Worm (Caenorhabditis elegans): Measurements from ENCODE around the gene C42D4.3.

The C42D4.3 gene

ce11 chrIV:7188528-7189422 lies 9.7 kb downstream of the C42D4.3 start, which contains the start of gene srlf-7:
TSS of gene srlf-7 (plus strand) at chrIV:7189287.
- TF ChIP-seq lin-39 (tag; optimal IDR thresholded peaks at IDR 0.05): no peak
- TF ChIP-seq fkh-10 (GFP tag; optimal IDR thresholded peaks at IDR 0.05): peak; percentile 54
- TF ChIP-seq elt-3 (tag; optimal IDR thresholded peaks at IDR 0.05): peak in 5 of 6 experiments; percentile 55 to 98 (median 90)
- no peak for TF ChIP-seq aly-2 (tag; optimal IDR thresholded peaks at IDR 0.05)
- no peak for TF ChIP-seq rnt-1 (tag; optimal IDR thresholded peaks at IDR 0.05)
- no peak for TF ChIP-seq nhr-11 (tag; optimal IDR thresholded peaks at IDR 0.05)
- no peak for TF ChIP-seq mep-1 (tag; optimal IDR thresholded peaks at IDR 0.05)
- TF ChIP-seq dpl-1 (GFP tag; optimal IDR thresholded peaks at IDR 0.05): peak in 1 of 3 experiments; percentile 36
- TF ChIP-seq pag-3 (tag; optimal IDR thresholded peaks at IDR 0.05; ENCODE audit: borderline replicate concordance, insufficient read depth): no peak
- peak; percentile 78 for TF ChIP-seq nhr-71 (tag; optimal IDR thresholded peaks at IDR 0.05)
- no peak for TF ChIP-seq hlh-4 (tag; optimal IDR thresholded peaks at IDR 0.05)
- TF ChIP-seq pqm-1 (tag; optimal IDR thresholded peaks at IDR 0.05): no peak
- no peak for TF ChIP-seq nhr-76 (tag; optimal IDR thresholded peaks at IDR 0.05)
- TF ChIP-seq snpc-4 (tag; optimal IDR thresholded peaks at IDR 0.05): no peak
- no peak for TF ChIP-seq Y116A8C.19 (tag; optimal IDR thresholded peaks at IDR 0.05; ENCODE audit: borderline replicate concordance)
- no peak for TF ChIP-seq alr-1 (tag; optimal IDR thresholded peaks at IDR 0.05; ENCODE audit: borderline replicate concordance)
- peak; percentile 52 for TF ChIP-seq snu-23 (GFP tag; optimal IDR thresholded peaks at IDR 0.05)
- TF ChIP-seq nhr-20 (tag; optimal IDR thresholded peaks at IDR 0.05): peak; percentile 84
- TF ChIP-seq nhr-77 (tag; optimal IDR thresholded peaks at IDR 0.05): peak; percentile 58
- no peak for TF ChIP-seq fkh-8 (tag; optimal IDR thresholded peaks at IDR 0.05)
- TF ChIP-seq ceh-90 (tag; optimal IDR thresholded peaks at IDR 0.05): no peak
- no peak for TF ChIP-seq lin-15B (tag; optimal IDR thresholded peaks at IDR 0.05)
- TF ChIP-seq skn-1 (tag; optimal IDR thresholded peaks at IDR 0.05): no peak
- peak; percentile 9 for TF ChIP-seq lin-13 (GFP tag; optimal IDR thresholded peaks at IDR 0.05)
- TF ChIP-seq lin-35 (GFP tag; optimal IDR thresholded peaks at IDR 0.05): peak in 1 of 2 experiments; percentile 80
- TF ChIP-seq vab-15 (tag; optimal IDR thresholded peaks at IDR 0.05): no peak
- TF ChIP-seq nhr-90 (tag; optimal IDR thresholded peaks at IDR 0.05; ENCODE audit: poor library complexity): peak; percentile 77
- peak; percentile 58 for TF ChIP-seq tbx-2 (tag; optimal IDR thresholded peaks at IDR 0.05)
- peak in 1 of 2 experiments; percentile 31 for TF ChIP-seq lsy-2 (tag; optimal IDR thresholded peaks at IDR 0.05)
- peak; percentile 86 for TF ChIP-seq nhr-85 (tag)
- no peak for TF ChIP-seq hpl-2 (GFP tag; optimal IDR thresholded peaks at IDR 0.05)
- peak; percentile 99 for TF ChIP-seq elt-2 (tag; optimal IDR thresholded peaks at IDR 0.05)
- peak; percentile 37 for TF ChIP-seq C16A3.4 (tag; optimal IDR thresholded peaks at IDR 0.05)
- no peak for TF ChIP-seq ces-1 (GFP tag; optimal IDR thresholded peaks at IDR 0.05)
- TF ChIP-seq irx-1 (tag; optimal IDR thresholded peaks at IDR 0.05): no peak
- no peak for TF ChIP-seq ztf-4 (tag; optimal IDR thresholded peaks at IDR 0.05)
- TF ChIP-seq F16B12.6 (tag; optimal IDR thresholded peaks at IDR 0.05): no peak
- no peak for TF ChIP-seq dsc-1 (tag; optimal IDR thresholded peaks at IDR 0.05)
- peak; percentile 6 for TF ChIP-seq fos-1 (tag; optimal IDR thresholded peaks at IDR 0.05)
- peak; percentile 81 for TF ChIP-seq lin-14 (GFP tag; optimal IDR thresholded peaks at IDR 0.05)
- TF ChIP-seq nhr-19 (GFP tag; conservative IDR thresholded peaks at IDR 0.05): peak; percentile 40
- TF ChIP-seq swsn-7 (tag; optimal IDR thresholded peaks at IDR 0.05): peak; percentile 2
- peak; percentile 66 for TF ChIP-seq jun-1 (tag; optimal IDR thresholded peaks at IDR 0.05)
- TF ChIP-seq nhr-12 (tag; optimal IDR thresholded peaks at IDR 0.05): no peak
- TF ChIP-seq mab-9 (GFP tag; IDR thresholded peaks at IDR 0.05): no peak
- no peak for TF ChIP-seq isw-1 (GFP tag; IDR thresholded peaks at IDR 0.05)
- peak; percentile 67 for TF ChIP-seq blmp-1 (tag; optimal IDR thresholded peaks at IDR 0.05)
- TF ChIP-seq efl-1 (optimal IDR thresholded peaks at IDR 0.05): peak in 1 of 2 experiments; percentile 25
- no peak for TF ChIP-seq efl-1 (GFP tag; optimal IDR thresholded peaks at IDR 0.05 in 1 of 2)
